Fruit fly (Drosophila melanogaster) whole organism, embryonic: ENCODE measurements around the gene CG44040.

Experiments used
- Antp ChIP-seq: fragments of 200-800 bp; sonication (Bioruptor generic); optimal IDR thresholded peaks from 3 replicates; lab custom pipeline; 2016; ENCODE audit warnings: missing biosample characterization, missing genetic modification characterization
- Atf-2 ChIP-seq: fragments of 200-800 bp; sonication (Bioruptor generic); optimal IDR thresholded peaks from 2 replicates; lab custom pipeline; 2016; ENCODE audit warnings: missing biosample characterization, missing genetic modification characterization
- CG15011 ChIP-seq: fragments of 200-800 bp; sonication (Bioruptor generic); optimal IDR thresholded peaks from 3 replicates; lab custom pipeline; 2018; ENCODE audit warnings: missing biosample characterization, mild to moderate bottlenecking, missing genetic modification characterization
- CG18262 ChIP-seq: fragments of 200-800 bp; optimal IDR thresholded peaks from 3 replicates; lab custom pipeline; 2019; ENCODE audit warnings: missing biosample characterization, mild to moderate bottlenecking, missing genetic modification characterization, moderate library complexity
- CG18599 ChIP-seq: fragments of 200-800 bp; sonication (Bioruptor generic); optimal IDR thresholded peaks from 3 replicates; lab custom pipeline; 2017; ENCODE audit warnings: missing biosample characterization, missing genetic modification characterization, mild to moderate bottlenecking, moderate library complexity, missing genetic modification reagents
- CG30431 ChIP-seq: fragments of 200-800 bp; sonication (Bioruptor generic); optimal IDR thresholded peaks from 2 replicates; lab custom pipeline; 2017; ENCODE audit warnings: missing biosample characterization, missing genetic modification characterization
- CG31365 ChIP-seq: fragments of 200-800 bp; sonication (Bioruptor generic); optimal IDR thresholded peaks from 2 replicates; lab custom pipeline; 2018; ENCODE audit warnings: missing biosample characterization, mild to moderate bottlenecking, missing genetic modification characterization
- CG32532 ChIP-seq: fragments of 200-800 bp; sonication (Bioruptor generic); IDR thresholded peaks from 2 replicates; pipeline ENCODE4 v1.3.6; 2022; ENCODE audit warnings: missing biosample characterization, missing genetic modification characterization
- CG3281 ChIP-seq: fragments of 200-800 bp; sonication (Bioruptor generic); optimal IDR thresholded peaks from 3 replicates; lab custom pipeline; 2017; ENCODE audit warnings: missing biosample characterization, mild to moderate bottlenecking, missing genetic modification characterization
- CG34224 ChIP-seq: fragments of 200-800 bp; sonication (Bioruptor generic); IDR thresholded peaks from 3 replicates; pipeline ENCODE4 v1.3.6; 2022; ENCODE audit warnings: missing biosample characterization, missing genetic modification characterization; ENCODE audit not compliant: partially characterized antibody
- CG4328 ChIP-seq: fragments of 200-800 bp; sonication (Bioruptor generic); optimal IDR thresholded peaks from 3 replicates; lab custom pipeline; 2017; ENCODE audit warnings: missing biosample characterization, missing genetic modification reagents, missing genetic modification characterization
- CG6765 ChIP-seq: fragments of 200-800 bp; sonication (Bioruptor generic); optimal IDR thresholded peaks from 3 replicates; lab custom pipeline; 2017; ENCODE audit warnings: missing biosample characterization, mild to moderate bottlenecking, missing genetic modification characterization
- CG7271 ChIP-seq: fragments of 200-800 bp; sonication (Bioruptor generic); optimal IDR thresholded peaks from 2 replicates; lab custom pipeline; 2018; ENCODE audit warnings: missing biosample characterization, mild to moderate bottlenecking, missing genetic modification characterization, moderate library complexity
- CG7372 ChIP-seq: fragments of 200-800 bp; sonication (Bioruptor generic); IDR thresholded peaks from 2 replicates; pipeline ENCODE4 v1.3.6; 2022; ENCODE audit warnings: missing biosample characterization, missing genetic modification characterization
- CG8089 ChIP-seq: fragments of 200-800 bp; sonication (Bioruptor generic); optimal IDR thresholded peaks from 3 replicates; lab custom pipeline; 2016; ENCODE audit warnings: missing biosample characterization, missing genetic modification characterization
- CG8281 ChIP-seq: fragments of 200-800 bp; sonication (Bioruptor generic); optimal IDR thresholded peaks from 2 replicates; lab custom pipeline; 2018; ENCODE audit warnings: missing biosample characterization, mild to moderate bottlenecking, missing genetic modification characterization, moderate library complexity
- CG8388 ChIP-seq: fragments of 200-800 bp; sonication (Bioruptor generic); optimal IDR thresholded peaks from 2 replicates; lab custom pipeline; 2019; ENCODE audit warnings: missing biosample characterization, mild to moderate bottlenecking, missing genetic modification characterization, moderate library complexity
- CrebB ChIP-seq: fragments of 200-800 bp; sonication (Bioruptor generic); optimal IDR thresholded peaks from 3 replicates; lab custom pipeline; 2018; ENCODE audit warnings: missing biosample characterization, mild to moderate bottlenecking, missing genetic modification characterization
- D19A ChIP-seq: fragments of 200-800 bp; optimal IDR thresholded peaks from 3 replicates; lab custom pipeline; 2019; ENCODE audit warnings: missing biosample characterization, mild to moderate bottlenecking, missing genetic modification characterization, moderate library complexity
- D19B ChIP-seq: fragments of 200-800 bp; sonication (Bioruptor generic); optimal IDR thresholded peaks from 2 replicates; lab custom pipeline; 2017; ENCODE audit warnings: missing biosample characterization, mild to moderate bottlenecking, missing genetic modification characterization
- Ets97D ChIP-seq: fragments of 200-800 bp; sonication (Bioruptor generic); optimal IDR thresholded peaks from 3 replicates; lab custom pipeline; 2016; ENCODE audit warnings: missing biosample characterization, missing genetic modification characterization
- H15 ChIP-seq: fragments of 200-800 bp; sonication (Bioruptor generic); IDR thresholded peaks from 3 replicates; pipeline ENCODE4 v1.3.6; 2022; ENCODE audit warnings: missing biosample characterization, missing genetic modification characterization
- HmgZ ChIP-seq: fragments of 200-800 bp; sonication (Bioruptor generic); optimal IDR thresholded peaks from 2 replicates; lab custom pipeline; 2018; ENCODE audit warnings: missing biosample characterization, mild to moderate bottlenecking, missing genetic modification characterization
- Hsf ChIP-seq: fragments of 200-800 bp; sonication (Bioruptor generic); optimal IDR thresholded peaks from 3 replicates; lab custom pipeline; 2016; ENCODE audit warnings: missing biosample characterization, missing genetic modification characterization
- NC2β ChIP-seq: fragments of 200-800 bp; sonication (Bioruptor generic); optimal IDR thresholded peaks from 2 replicates; lab custom pipeline; 2016; ENCODE audit warnings: missing biosample characterization, missing genetic modification characterization
- Six4 ChIP-seq: fragments of 200-800 bp; sonication (Bioruptor generic); optimal IDR thresholded peaks from 2 replicates; lab custom pipeline; 2016; ENCODE audit warnings: missing biosample characterization, missing genetic modification characterization
- Sry-δ ChIP-seq: fragments of 200-800 bp; sonication (Bioruptor generic); optimal IDR thresholded peaks from 2 replicates; lab custom pipeline; 2016; ENCODE audit warnings: missing biosample characterization, missing genetic modification characterization
- Usf ChIP-seq: fragments of 200-800 bp; sonication (Bioruptor generic); optimal IDR thresholded peaks from 2 replicates; lab custom pipeline; 2017; ENCODE audit warnings: missing genotype, missing biosample characterization, missing genetic modification characterization
- Xrp1 ChIP-seq: fragments of 200-800 bp; sonication (Bioruptor generic); IDR thresholded peaks from 2 replicates; pipeline ENCODE4 v1.3.6; 2022; ENCODE audit warnings: missing biosample characterization, missing genetic modification characterization
- ase ChIP-seq: fragments of 200-800 bp; sonication (Bioruptor generic); IDR thresholded peaks from 3 replicates; pipeline ENCODE4 v1.3.6; 2022; ENCODE audit warnings: missing biosample characterization, missing genetic modification characterization
- chif ChIP-seq, 2 experiments: fragments of 200-800 bp; sonication (Bioruptor generic); optimal IDR thresholded peaks; 3 replicates each; lab custom pipeline; 2016; ENCODE audit warnings: missing biosample characterization in 2 of 2, missing genetic modification characterization in 2 of 2
- crp ChIP-seq, 2 experiments: fragments of 200-800 bp; sonication (Bioruptor generic); optimal IDR thresholded peaks; 2 replicates in 1 of 2; 3 replicates in 1 of 2; lab custom pipeline; 2017; ENCODE audit warnings: missing biosample characterization in 2 of 2, missing genetic modification characterization in 2 of 2, mild to moderate bottlenecking in 1 of 2, moderate library complexity in 1 of 2
- danr ChIP-seq: fragments of 200-800 bp; sonication (Bioruptor generic); IDR thresholded peaks from 2 replicates; pipeline ENCODE4 v1.3.6; 2022; ENCODE audit warnings: missing biosample characterization, missing genetic modification characterization
- disco-r ChIP-seq: fragments of 200-800 bp; sonication (Bioruptor generic); optimal IDR thresholded peaks from 2 replicates; lab custom pipeline; 2016; ENCODE audit warnings: missing biosample characterization, missing genetic modification characterization
- dmrt99B ChIP-seq: fragments of 200-800 bp; sonication (Bioruptor generic); optimal IDR thresholded peaks from 2 replicates; lab custom pipeline; 2018; ENCODE audit warnings: missing biosample characterization, mild to moderate bottlenecking, missing genetic modification characterization, moderate library complexity
- esg ChIP-seq: fragments of 200-800 bp; sonication (Bioruptor generic); conservative IDR thresholded peaks from 2 replicates; pipeline ENCODE4 v1.3.6; 2022; ENCODE audit warnings: missing biosample characterization, missing genetic modification characterization
- ewg ChIP-seq: fragments of 200-800 bp; sonication (Bioruptor generic); optimal IDR thresholded peaks from 3 replicates; lab custom pipeline; 2017; ENCODE audit warnings: mild to moderate bottlenecking, missing biosample characterization, missing genetic modification reagents, missing genetic modification characterization
- fru ChIP-seq: fragments of >200 bp; optimal IDR thresholded peaks from 2 replicates; lab custom pipeline; 2017
- lmd ChIP-seq: fragments of 200-800 bp; sonication (Bioruptor generic); IDR thresholded peaks from 2 replicates; pipeline ENCODE4 v1.3.6; 2022; ENCODE audit warnings: missing biosample characterization, missing genetic modification characterization
- mirr ChIP-seq: fragments of 200-800 bp; sonication (Bioruptor generic); optimal IDR thresholded peaks from 3 replicates; lab custom pipeline; 2018; ENCODE audit warnings: missing biosample characterization, mild to moderate bottlenecking, missing genetic modification characterization
- nmo ChIP-seq: fragments of 200-800 bp; sonication (Bioruptor generic); optimal IDR thresholded peaks from 2 replicates; lab custom pipeline; 2018; ENCODE audit warnings: missing biosample characterization, mild to moderate bottlenecking, missing genetic modification characterization, moderate library complexity
- org-1 ChIP-seq: fragments of 200-800 bp; sonication (Bioruptor generic); optimal IDR thresholded peaks from 2 replicates; lab custom pipeline; 2017; ENCODE audit warnings: missing biosample characterization, missing genetic modification characterization
- pb ChIP-seq: fragments of 200-800 bp; sonication (Bioruptor generic); optimal IDR thresholded peaks from 3 replicates; lab custom pipeline; 2016; ENCODE audit warnings: missing biosample characterization, missing genetic modification characterization
- pum ChIP-seq: fragments of 200-800 bp; sonication (Bioruptor generic); optimal IDR thresholded peaks from 2 replicates; lab custom pipeline; 2016; ENCODE audit warnings: missing biosample characterization, missing genetic modification characterization
- pzg ChIP-seq: fragments of 200-800 bp; sonication (Bioruptor generic); optimal IDR thresholded peaks from 3 replicates; lab custom pipeline; 2018; ENCODE audit warnings: missing biosample characterization, mild to moderate bottlenecking, missing genetic modification characterization, moderate library complexity
- tll ChIP-seq, 2 experiments: fragments of 200-800 bp in 1 of 2; fragments of >200 bp in 1 of 2; sonication (Bioruptor generic) in 1 of 2; optimal IDR thresholded peaks; 2 replicates each; lab custom pipeline; 2017 to 2019; ENCODE audit warnings: missing biosample characterization in 2 of 2, missing genetic modification characterization in 2 of 2, mild to moderate bottlenecking in 1 of 2, moderate library complexity in 1 of 2
- trem ChIP-seq: fragments of 200-800 bp; optimal IDR thresholded peaks from 3 replicates; lab custom pipeline; 2019; ENCODE audit warnings: missing biosample characterization, mild to moderate bottlenecking, missing genetic modification characterization, moderate library complexity
- tx ChIP-seq: fragments of 200-800 bp; sonication (Bioruptor generic); optimal IDR thresholded peaks from 2 replicates; lab custom pipeline; 2016; ENCODE audit warnings: missing biosample characterization, missing genetic modification characterization
- wor ChIP-seq: fragments of 200-800 bp; sonication (Bioruptor generic); IDR thresholded peaks from 2 replicates; pipeline ENCODE4 v1.3.6; 2022; ENCODE audit warnings: missing biosample characterization, missing genetic modification characterization

CG44040 gene

dm6 chr3R:15342926-15343685 is 22.9 kb downstream of the CG44040 start, which contains the start of gene Nagk (continued):
- TF ChIP-seq Xrp1 (0 out of 2 replicates have a peak, but pooled peaks have one; percentile 25), NC2β (GFP tag; lab: Kevin White, UChicago) (no peak), lmd (GFP tag; lab: Robert Waterston, UW) (0 out of 2 replicates have a peak, but pooled peaks have one; percentile 18), Hsf (GFP tag; lab: Kevin White, UChicago) (peak; percentile 67), CG15011 (GFP tag; lab: Kevin White, UChicago) (peak; percentile 71), CG7271 (tag; lab: Kevin White, UChicago) (no peak), CG18599 (GFP tag; lab: Kevin White, UChicago) (peak; percentile 65), Sry-δ (GFP tag; lab: Kevin White, UChicago) (peak; percentile 37), CG32532 (GFP tag; lab: Robert Waterston, UW) (peak; percentile 54), CG3281 (GFP tag; lab: Kevin White, UChicago) (peak; percentile 62), CG8388 (peak; percentile 41), CG7372 (GFP tag; lab: Robert Waterston, UW) (no peak), D19A (peak; percentile 24), pb (GFP tag; lab: Kevin White, UChicago) (no peak), Ets97D (GFP tag; lab: Kevin White, UChicago) (peak; percentile 35), H15 (peak; percentile 5; the same call in 1 of the 3 replicates), CG6765 (GFP tag; lab: Kevin White, UChicago) (peak; percentile 59), esg (GFP tag; lab: Robert Waterston, UW) (0 out of 2 replicates have a peak, but pooled peaks have one; percentile 21), pum (GFP tag; lab: Kevin White, UChicago) (peak; percentile 42), dmrt99B (tag; lab: Kevin White, UChicago) (peak; percentile 67), CG31365 (tag; lab: Kevin White, UChicago) (no peak), ewg (GFP tag; lab: Kevin White, UChicago) (peak; percentile 29), D19B (GFP tag; lab: Kevin White, UChicago) (peak; percentile 96), Atf-2 (GFP tag; lab: Kevin White, UChicago) (peak; percentile 69), Six4 (GFP tag; lab: Kevin White, UChicago) (peak; percentile 56), Antp (GFP tag; lab: Kevin White, UChicago) (peak; percentile 20), fru (no peak), tll (GFP tag; optimal IDR thresholded peaks at IDR 0.05; lab: Kevin White, UChicago) (peak in 1 of 2 experiments; percentile 2), chif (GFP tag; optimal IDR thresholded peaks at IDR 0.05; lab: Kevin White, UChicago) (peak; percentile 9 to 72), wor (GFP tag; lab: Robert Waterston, UW) (no peak), Usf (GFP tag; lab: Kevin White, UChicago) (peak; percentile 31), trem (tag; lab: Kevin White, UChicago) (peak; percentile 14), CG18262 (tag; lab: Kevin White, UChicago) (peak; percentile 82), mirr (peak; percentile 31), pzg (GFP tag; lab: Kevin White, UChicago) (peak; percentile 34), CG30431 (GFP tag; lab: Kevin White, UChicago) (peak; percentile 1), danr (no peak), tx (GFP tag; lab: Kevin White, UChicago) (peak; percentile 34), nmo (peak; percentile 82), HmgZ (peak; percentile 5), CG8089 (peak; percentile 19), CG8281 (tag; lab: Kevin White, UChicago) (peak; percentile 1), ase (GFP tag; lab: Robert Waterston, UW) (peak; percentile 4; the same call in 2 of the 3 replicates), CG34224 (no peak), crp (GFP tag; optimal IDR thresholded peaks at IDR 0.05; lab: Kevin White, UChicago) (peak; percentile 1 to 85), disco-r (GFP tag; lab: Kevin White, UChicago) (peak; percentile 11), CG4328 (GFP tag; lab: Kevin White, UChicago) (peak; percentile 59), org-1 (GFP tag; lab: Kevin White, UChicago) (peak; percentile 27), CrebB (tag; lab: Kevin White, UChicago) (peak; percentile 40)
